Worm (Caenorhabditis elegans) whole organism, L4 larva: ENCODE results near the gene alkb-1.

Source experiments
- D1046.2 ChIP-seq: fragments of 200-800 bp; sonication (Bioruptor generic); IDR thresholded peaks from 2 replicates; pipeline ENCODE4 v1.3.6; 2022; ENCODE audit warnings: missing genetic modification characterization, missing compliant biosample characterization
- F37D6.2 ChIP-seq: sonication (generic microtip); optimal IDR thresholded peaks from 2 replicates; lab custom pipeline; 2016; ENCODE audit warnings: mild to moderate bottlenecking, missing genetic modification characterization, missing compliant biosample characterization
- R02D3.7 ChIP-seq: fragments of 150-350 bp; sonication (generic microtip); optimal IDR thresholded peaks from 3 replicates; lab custom pipeline; 2014; ENCODE audit warnings: missing biosample characterization, missing genetic modification characterization
- T20F7.1 ChIP-seq: fragments of 200-800 bp; sonication (Bioruptor generic); optimal IDR thresholded peaks from 2 replicates; lab custom pipeline; 2018; ENCODE audit warnings: mild to moderate bottlenecking, missing genetic modification characterization, missing compliant biosample characterization
- Y48G9A.11 ChIP-seq: fragments of 200-800 bp; sonication (Bioruptor generic); IDR thresholded peaks from 2 replicates; pipeline ENCODE4 v1.3.6; 2022; ENCODE audit warnings: missing genetic modification reagents, missing genetic modification characterization, missing compliant biosample characterization
- Y5F2A.4 ChIP-seq: fragments of 200-800 bp; sonication (Bioruptor generic); optimal IDR thresholded peaks from 2 replicates; lab custom pipeline; 2018; ENCODE audit warnings: mild to moderate bottlenecking, missing genetic modification characterization, missing compliant biosample characterization
- aha-1 ChIP-seq: fragments of 150-350 bp; peaks from one replicate; lab custom pipeline; 2014; ENCODE audit warnings: missing biosample characterization, missing genetic modification characterization
- aly-2 ChIP-seq: sonication (generic microtip); optimal IDR thresholded peaks from 2 replicates; lab custom pipeline; 2018; ENCODE audit warnings: missing biosample characterization, missing genetic modification characterization
- ama-1 ChIP-seq: fragments of 150-350 bp; optimal IDR thresholded peaks from 2 replicates; lab custom pipeline; 2014; ENCODE audit warnings: inconsistent platforms, mixed read lengths
- arid-1 ChIP-seq: fragments of 200-800 bp; sonication (Bioruptor generic); conservative IDR thresholded peaks from 2 replicates; pipeline ENCODE4 v1.3.6; 2022; ENCODE audit warnings: missing genetic modification reagents, missing genetic modification characterization, missing compliant biosample characterization
- ceh-28 ChIP-seq: fragments of 150-350 bp; optimal IDR thresholded peaks from 2 replicates; lab custom pipeline; 2014; ENCODE audit warnings: missing biosample characterization, missing genetic modification reagents, missing genetic modification characterization
- ceh-82 ChIP-seq: sonication (generic microtip); optimal IDR thresholded peaks from 2 replicates; lab custom pipeline; 2017; ENCODE audit warnings: missing biosample characterization, missing genetic modification characterization
- ctbp-1 ChIP-seq: fragments of 200-800 bp; sonication (Bioruptor generic); IDR thresholded peaks from 2 replicates; pipeline ENCODE4 v1.3.6; 2022; ENCODE audit warnings: missing genetic modification reagents, missing genetic modification characterization, missing compliant biosample characterization
- daf-16 ChIP-seq, 3 experiments: sonication (generic microtip); optimal IDR thresholded peaks; 2 replicates each; lab custom pipeline; 2016 to 2017; ENCODE audit warnings: missing genetic modification characterization in 3 of 3, missing genetic modification reagents in 3 of 3, mild to moderate bottlenecking in 2 of 3, missing compliant biosample characterization in 2 of 3, missing biosample characterization in 1 of 3, moderate library complexity in 1 of 3
- dmd-6 ChIP-seq: fragments of 200-800 bp; sonication (Bioruptor generic); IDR thresholded peaks from 2 replicates; pipeline ENCODE4 v1.3.6; 2022; ENCODE audit warnings: missing genetic modification reagents, missing genetic modification characterization, missing compliant biosample characterization
- dmd-8 ChIP-seq: fragments of 200-800 bp; sonication (Bioruptor generic); IDR thresholded peaks from 2 replicates; pipeline ENCODE4 v1.3.6; 2022; ENCODE audit warnings: missing genetic modification characterization, missing compliant biosample characterization
- dpl-1 ChIP-seq: fragments of 150-350 bp; optimal IDR thresholded peaks from 2 replicates; lab custom pipeline; 2014; ENCODE audit warnings: missing biosample characterization, missing genetic modification reagents, missing genetic modification characterization
- egl-27 ChIP-seq: sonication (generic microtip); optimal IDR thresholded peaks from 3 replicates; lab custom pipeline; 2017; ENCODE audit warnings: missing biosample characterization, missing genetic modification reagents, missing genetic modification characterization
- egl-43 ChIP-seq: fragments of 200-800 bp; sonication (Bioruptor generic); IDR thresholded peaks from 2 replicates; pipeline ENCODE4 v1.3.6; 2022; ENCODE audit warnings: missing genetic modification reagents, missing genetic modification characterization, missing compliant biosample characterization
- gei-8 ChIP-seq: fragments of 200-800 bp; sonication (Bioruptor generic); optimal IDR thresholded peaks from 2 replicates; lab custom pipeline; 2018; ENCODE audit warnings: mild to moderate bottlenecking, missing genetic modification characterization, missing compliant biosample characterization
- hlh-11 ChIP-seq: fragments of 200-800 bp; sonication (Bioruptor generic); optimal IDR thresholded peaks from 2 replicates; lab custom pipeline; 2018; ENCODE audit warnings: mild to moderate bottlenecking, missing genetic modification characterization, missing compliant biosample characterization
- hlh-30 ChIP-seq: sonication (generic microtip); optimal IDR thresholded peaks from 2 replicates; lab custom pipeline; 2017; ENCODE audit warnings: antibody characterized with exemption, mild to moderate bottlenecking, missing genetic modification characterization, missing compliant biosample characterization; ENCODE audit not compliant: insufficient read depth
- hmg-1.1 ChIP-seq: fragments of 200-800 bp; sonication (Bioruptor generic); IDR thresholded peaks from 2 replicates; pipeline ENCODE4 v1.3.6; 2022; ENCODE audit warnings: missing genetic modification reagents, missing genetic modification characterization, missing compliant biosample characterization
- lin-1 ChIP-seq: fragments of 200-800 bp; sonication (Bioruptor generic); IDR thresholded peaks from 2 replicates; pipeline ENCODE4 v1.3.6; 2022; ENCODE audit warnings: missing genetic modification reagents, missing genetic modification characterization, missing compliant biosample characterization
- lin-38 ChIP-seq: fragments of 200-800 bp; sonication (Bioruptor generic); IDR thresholded peaks from 2 replicates; pipeline ENCODE4 v1.3.6; 2022; ENCODE audit warnings: missing genetic modification reagents, missing genetic modification characterization, missing compliant biosample characterization
- lsy-2 ChIP-seq, 2 experiments: fragments of 150-350 bp in 1 of 2; sonication (generic microtip) in 1 of 2; optimal IDR thresholded peaks; 2 replicates each; lab custom pipeline; 2014 to 2017; ENCODE audit warnings: missing biosample characterization in 2 of 2, missing genetic modification characterization in 2 of 2
- nhr-10 ChIP-seq: fragments of 150-350 bp; optimal IDR thresholded peaks from 2 replicates; lab custom pipeline; 2014; ENCODE audit warnings: missing biosample characterization, missing genetic modification characterization
- nhr-11 ChIP-seq: fragments of 150-350 bp; optimal IDR thresholded peaks from 2 replicates; lab custom pipeline; 2014; ENCODE audit warnings: missing biosample characterization, missing genetic modification characterization
- nhr-111 ChIP-seq: fragments of 200-800 bp; sonication (Bioruptor generic); optimal IDR thresholded peaks from 2 replicates; lab custom pipeline; 2018; ENCODE audit warnings: mild to moderate bottlenecking, missing genetic modification characterization, missing compliant biosample characterization
- nhr-28 ChIP-seq: fragments of 150-350 bp; optimal IDR thresholded peaks from 2 replicates; lab custom pipeline; 2014; ENCODE audit warnings: missing biosample characterization, missing genetic modification characterization
- pha-4 ChIP-seq, 2 experiments: fragments of 150-350 bp in 1 of 2; fragments of 200-800 bp in 1 of 2; sonication (Bioruptor generic) in 1 of 2; IDR thresholded peaks in 1 of 2; optimal IDR thresholded peaks in 1 of 2; 2 replicates each; pipeline versions ENCODE4 v1.3.6 to Lab custom; 2014 to 2022; ENCODE audit warnings: missing genetic modification characterization in 2 of 2, missing genetic modification reagents in 2 of 2, missing biosample characterization in 1 of 2, missing compliant biosample characterization in 1 of 2
- rbr-2 ChIP-seq: sonication (generic microtip); optimal IDR thresholded peaks from 2 replicates; lab custom pipeline; 2016; ENCODE audit warnings: missing genotype, missing genetic modification characterization, missing compliant biosample characterization
- sdz-12 ChIP-seq: fragments of 200-800 bp; sonication (Bioruptor generic); optimal IDR thresholded peaks from 2 replicates; lab custom pipeline; 2018; ENCODE audit warnings: mild to moderate bottlenecking, missing genetic modification characterization, missing compliant biosample characterization
- set-16 ChIP-seq: fragments of 200-800 bp; sonication (Bioruptor generic); IDR thresholded peaks from 2 replicates; pipeline ENCODE4 v1.3.6; 2022; ENCODE audit warnings: missing genetic modification reagents, missing genetic modification characterization, missing compliant biosample characterization
- snpc-1.2 ChIP-seq: fragments of 200-800 bp; sonication (Bioruptor generic); IDR thresholded peaks from 2 replicates; pipeline ENCODE4 v1.3.6; 2022; ENCODE audit warnings: missing genetic modification reagents, missing genetic modification characterization, missing compliant biosample characterization
- spr-1 ChIP-seq: sonication (generic microtip); optimal IDR thresholded peaks from 2 replicates; lab custom pipeline; 2016; ENCODE audit warnings: mild to moderate bottlenecking, missing genetic modification characterization, missing compliant biosample characterization
- spr-3 ChIP-seq: fragments of 200-800 bp; sonication (Bioruptor generic); optimal IDR thresholded peaks from 2 replicates; lab custom pipeline; 2018; ENCODE audit warnings: mild to moderate bottlenecking, missing genetic modification characterization, missing compliant biosample characterization
- unc-39 ChIP-seq: sonication (generic microtip); optimal IDR thresholded peaks from 2 replicates; lab custom pipeline; 2017; ENCODE audit warnings: missing biosample characterization, missing genetic modification characterization
- zag-1 ChIP-seq: fragments of 150-350 bp; optimal IDR thresholded peaks from 2 replicates; lab custom pipeline; 2014; ENCODE audit warnings: missing biosample characterization, missing genetic modification characterization
- zfp-3 ChIP-seq: fragments of 200-800 bp; sonication (Bioruptor generic); conservative IDR thresholded peaks from 2 replicates; pipeline ENCODE4 v1.3.6; 2022; ENCODE audit warnings: missing genetic modification reagents, missing genetic modification characterization, missing compliant biosample characterization
- zip-2 ChIP-seq: fragments of 150-350 bp; optimal IDR thresholded peaks from 2 replicates; lab custom pipeline; 2014; ENCODE audit warnings: missing biosample characterization, missing genetic modification characterization
- ztf-7 ChIP-seq: fragments of 150-350 bp; optimal IDR thresholded peaks from 2 replicates; lab custom pipeline; 2014; ENCODE audit warnings: missing biosample characterization, missing genetic modification characterization

The alkb-1 gene

DNA sequence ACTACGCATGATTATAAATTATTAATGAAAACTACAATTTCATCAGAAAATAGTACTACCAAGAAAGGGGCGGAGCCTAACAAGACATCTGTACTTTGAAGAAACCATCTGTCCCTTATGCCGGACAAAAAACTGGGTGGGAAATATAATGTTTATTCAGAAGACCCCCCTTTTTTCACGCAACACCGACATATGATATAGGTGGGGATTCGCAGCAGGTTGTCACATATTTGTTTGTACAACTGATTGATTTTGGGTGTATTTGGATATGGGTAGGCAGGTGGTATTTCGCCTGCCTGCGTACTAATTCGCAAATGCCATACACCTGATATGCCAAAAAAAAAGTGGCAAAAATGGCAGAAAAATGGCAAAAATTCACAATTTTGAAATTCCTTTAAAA is 11.5 kb downstream of the alkb-1 start, which contains the start of gene Y51H7C.10:
Y51H7C.10 (minus strand) TSS at position 101 of the 400 bp plus-strand sequence.
- no peak for TF ChIP-seq daf-16 (GFP tag; optimal IDR thresholded peaks at IDR 0.05; lab: Kevin White, UChicago)
- TF ChIP-seq daf-16 (tag; optimal IDR thresholded peaks at IDR 0.05; lab: Kevin White, UChicago), result no peak
- no peak for TF ChIP-seq nhr-10 (tag; lab: Kevin White, UChicago)
- no peak for TF ChIP-seq lin-38 (GFP tag; lab: Robert Waterston, UW)
- TF ChIP-seq D1046.2 (GFP tag; lab: Robert Waterston, UW), result no peak
- no peak for TF ChIP-seq zag-1 (tag; lab: Kevin White, UChicago)
- no peak for TF ChIP-seq zip-2 (tag; lab: Kevin White, UChicago)
- no peak for TF ChIP-seq arid-1 (GFP tag; lab: Robert Waterston, UW)

DNA sequence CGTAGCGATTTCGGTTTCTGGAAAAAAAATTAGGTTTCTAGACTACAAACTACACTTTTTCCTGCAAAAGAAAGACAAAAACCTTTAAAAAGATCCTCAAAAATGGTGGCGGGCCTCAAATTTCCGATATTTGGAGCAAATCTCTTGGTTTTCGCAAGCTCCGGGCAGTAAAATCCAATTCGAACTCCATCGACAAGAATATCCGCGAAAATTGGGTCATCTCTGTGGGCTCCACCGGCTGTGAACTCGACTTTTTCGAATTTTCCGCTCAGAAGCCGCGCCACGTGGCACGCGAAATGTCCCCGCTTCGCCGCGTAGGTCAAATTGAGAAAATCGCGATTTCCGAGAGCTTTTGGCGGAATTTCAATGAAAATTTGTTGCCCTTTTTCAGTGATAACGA is 24.5 kb downstream of the alkb-1 start:
- TF ChIP-seq aha-1 (tag; lab: Kevin White, UChicago) (peak; percentile 96), ceh-82 (tag; lab: Kevin White, UChicago) (no peak)

DNA sequence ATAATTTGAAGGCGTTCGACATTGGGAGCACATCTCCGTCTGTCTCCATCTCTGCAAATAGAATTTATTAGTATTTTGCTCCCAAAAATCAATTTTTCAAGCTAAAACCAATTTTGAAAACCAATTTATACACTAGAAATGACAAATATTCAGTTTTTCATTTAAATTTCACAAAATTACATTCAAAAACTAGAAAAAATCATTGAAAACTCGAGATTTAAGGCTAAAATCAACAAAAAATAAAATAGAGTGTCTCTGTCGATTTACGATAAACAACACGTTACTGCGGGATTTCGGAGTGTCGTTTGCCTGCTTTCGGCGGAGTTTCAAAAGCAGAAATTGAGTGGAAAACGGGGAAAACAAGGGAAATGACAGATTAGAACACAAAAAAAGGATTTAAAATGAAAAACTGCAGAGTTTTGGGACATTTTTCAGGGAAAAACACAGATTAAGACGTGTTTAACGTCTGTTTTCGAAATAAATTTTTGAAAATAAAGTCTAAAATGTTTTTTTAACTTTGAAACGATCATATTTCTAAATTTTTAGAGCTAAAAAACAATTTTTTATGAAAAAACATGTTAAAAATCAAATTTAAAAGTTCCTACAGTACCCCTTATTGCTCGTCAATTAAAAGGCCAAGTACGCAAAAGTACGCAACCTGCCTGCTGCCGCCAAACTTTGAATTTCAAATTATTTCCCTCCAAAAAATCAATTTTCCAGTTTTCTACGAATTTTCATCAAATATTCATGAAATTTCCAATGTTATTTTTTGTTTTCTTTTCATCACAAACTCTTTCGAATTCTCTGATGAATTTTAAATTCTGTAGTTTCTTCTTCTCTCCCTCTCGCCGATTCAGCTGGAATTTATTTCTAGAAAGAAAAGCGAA is 25.5 kb downstream of the alkb-1 start, which contains the start of gene nol-6:
nol-6 (minus strand) TSS at position 51 of the 887 bp plus-strand sequence.
- TF ChIP-seq sdz-12 (GFP tag; lab: Kevin White, UChicago), result no peak
- TF ChIP-seq ama-1 (lab: Kevin White, UChicago), result no peak
- no peak for TF ChIP-seq gei-8 (GFP tag; lab: Kevin White, UChicago)
- no peak for TF ChIP-seq ctbp-1
- TF ChIP-seq dpl-1 (GFP tag; lab: Kevin White, UChicago), result peak; percentile 82
- no peak for TF ChIP-seq set-16
- no peak for TF ChIP-seq ceh-28 (tag; lab: Kevin White, UChicago)
- peak; percentile 75 for TF ChIP-seq R02D3.7 (tag; lab: Kevin White, UChicago)
- no peak for TF ChIP-seq lsy-2 (tag; optimal IDR thresholded peaks at IDR 0.05; lab: Kevin White, UChicago)
- TF ChIP-seq hlh-11, result no peak
- TF ChIP-seq nhr-28, result peak; percentile 38
- TF ChIP-seq egl-43 (GFP tag; lab: Robert Waterston, UW), result no peak
- TF ChIP-seq T20F7.1 (GFP tag; lab: Kevin White, UChicago), result peak; percentile 95
- no peak for TF ChIP-seq Y5F2A.4 (GFP tag; lab: Kevin White, UChicago)
- TF ChIP-seq spr-1 (tag; lab: Kevin White, UChicago), result no peak
- TF ChIP-seq ztf-7 (tag; lab: Kevin White, UChicago), result no peak
- TF ChIP-seq egl-27 (tag; lab: Kevin White, UChicago), result no peak
- no peak for TF ChIP-seq snpc-1.2 (GFP tag; lab: Robert Waterston, UW)
- TF ChIP-seq dmd-6 (GFP tag; lab: Robert Waterston, UW), result no peak
- TF ChIP-seq aly-2, result no peak
- TF ChIP-seq lin-1 (GFP tag; lab: Robert Waterston, UW), result no peak
- no peak for TF ChIP-seq F37D6.2
- peak; percentile 95 for TF ChIP-seq Y48G9A.11 (GFP tag; lab: Robert Waterston, UW)
- TF ChIP-seq spr-3, result no peak
- TF ChIP-seq rbr-2, result no peak
- TF ChIP-seq nhr-111 (GFP tag; lab: Kevin White, UChicago), result no peak
- no peak for TF ChIP-seq pha-4 (GFP tag; IDR thresholded peaks at IDR 0.05; lab: Robert Waterston, UW)
- TF ChIP-seq pha-4 (tag; optimal IDR thresholded peaks at IDR 0.05; lab: Kevin White, UChicago), result no peak
- no peak for TF ChIP-seq hmg-1.1 (GFP tag; lab: Robert Waterston, UW)
- no peak for TF ChIP-seq zfp-3 (GFP tag; lab: Robert Waterston, UW)
- no peak for TF ChIP-seq unc-39 (tag; lab: Kevin White, UChicago)
- no peak for TF ChIP-seq nhr-11
- TF ChIP-seq dmd-8 (GFP tag; lab: Robert Waterston, UW), result no peak
- TF ChIP-seq hlh-30 (tag; lab: Kevin White, UChicago), result no peak
